Fruit fly (Drosophila melanogaster): ENCODE results near the gene Blimp-1.

- TF ChIP-seq CTCF (optimal IDR thresholded peaks at IDR 0.05) = no peak
- TF ChIP-seq CG8478 (optimal IDR thresholded peaks at IDR 0.05) = no peak
These were observed 7.8 kb downstream of the Blimp-1 start for dm6 chr3L:5638542-5639045.
